Fruit fly (Drosophila melanogaster): ENCODE data around the gene hng3.

The hng3 gene

dm6 chr3L:738523-739356 lies 16.5 kb downstream of the hng3 start:
- TF ChIP-seq Hmr (GFP tag; optimal IDR thresholded peaks at IDR 0.05) (peak; percentile 83), CG31388 (GFP tag; optimal IDR thresholded peaks at IDR 0.05) (peak; percentile 87), CG11560 (tag; IDR thresholded peaks at IDR 0.05) (peak; percentile 61), NfI (GFP tag; optimal IDR thresholded peaks at IDR 0.05) (peak; percentile 82), otp (GFP tag; IDR thresholded peaks at IDR 0.05) (peak; percentile 90), ro (GFP tag; IDR thresholded peaks at IDR 0.05) (peak; percentile 85), ab (GFP tag; optimal IDR thresholded peaks at IDR 0.05) (no peak), Max (GFP tag; optimal IDR thresholded peaks at IDR 0.05) (peak; percentile 81), CG3838 (GFP tag; optimal IDR thresholded peaks at IDR 0.05) (peak; percentile 50), CG5245 (GFP tag; optimal IDR thresholded peaks at IDR 0.05) (peak; percentile 92), Ssrp (tag; optimal IDR thresholded peaks at IDR 0.05) (peak; percentile 92), CG10366 (GFP tag; IDR thresholded peaks at IDR 0.05) (peak; percentile 90), CG32767 (GFP tag; IDR thresholded peaks at IDR 0.05) (peak; percentile 88), Drgx (GFP tag; IDR thresholded peaks at IDR 0.05) (peak; percentile 94), CG4282 (GFP tag; optimal IDR thresholded peaks at IDR 0.05) (no peak), Dp (GFP tag; optimal IDR thresholded peaks at IDR 0.05) (no peak), pros (GFP tag; optimal IDR thresholded peaks at IDR 0.05) (no peak), mam (GFP tag; optimal IDR thresholded peaks at IDR 0.05) (peak; percentile 42), CG4328 (GFP tag; optimal IDR thresholded peaks at IDR 0.05) (peak; percentile 82), rib (GFP tag; IDR thresholded peaks at IDR 0.05) (peak; percentile 78; the same call in 1 of the 2 replicates), az2 (GFP tag; optimal IDR thresholded peaks at IDR 0.05) (peak; percentile 93), exex (tag; optimal IDR thresholded peaks at IDR 0.05) (peak; percentile 56), CG6175 (GFP tag; IDR thresholded peaks at IDR 0.05) (peak; percentile 75; the same call in 1 of the 3 replicates), gce (GFP tag; IDR thresholded peaks at IDR 0.05) (peak; percentile 90), stc (GFP tag; IDR thresholded peaks at IDR 0.05) (peak; percentile 92), Dip2 (GFP tag; IDR thresholded peaks at IDR 0.05) (no peak), CG16779 (GFP tag; IDR thresholded peaks at IDR 0.05) (no peak), CG10654 (GFP tag; optimal IDR thresholded peaks at IDR 0.05) (peak; percentile 89), oc (tag; optimal IDR thresholded peaks at IDR 0.05) (peak; percentile 91), Dip3 (GFP tag; optimal IDR thresholded peaks at IDR 0.05) (peak; percentile 34), hkb (optimal IDR thresholded peaks at IDR 0.05) (no peak), hkb (GFP tag; IDR thresholded peaks at IDR 0.05) (peak; percentile 94), Usf (GFP tag; optimal IDR thresholded peaks at IDR 0.05) (peak; percentile 53), Kr (GFP tag; optimal IDR thresholded peaks at IDR 0.05) (peak; percentile 42), HLH54F (GFP tag; optimal IDR thresholded peaks at IDR 0.05) (peak; percentile 45), E2f2 (GFP tag; IDR thresholded peaks at IDR 0.05) (peak; percentile 75), nmo (GFP tag; optimal IDR thresholded peaks at IDR 0.05) (peak; percentile 95), Opbp (GFP tag; IDR thresholded peaks at IDR 0.05; ENCODE audit: partially characterized antibody) (no peak), inv (GFP tag; IDR thresholded peaks at IDR 0.05; ENCODE audit: partially characterized antibody) (no peak), ci (GFP tag; IDR thresholded peaks at IDR 0.05) (peak; percentile 95), chinmo (GFP tag; IDR thresholded peaks at IDR 0.05; ENCODE audit: partially characterized antibody) (no peak), CG12219 (GFP tag; optimal IDR thresholded peaks at IDR 0.05) (peak; percentile 79), Adf1 (GFP tag; IDR thresholded peaks at IDR 0.05) (peak; percentile 59), crol (GFP tag; IDR thresholded peaks at IDR 0.05) (peak; percentile 31; the same call in 1 of the 2 replicates), CG10543 (GFP tag; optimal IDR thresholded peaks at IDR 0.05) (peak; percentile 61), lab (GFP tag; optimal IDR thresholded peaks at IDR 0.05) (peak; percentile 95), CG13287 (GFP tag; IDR thresholded peaks at IDR 0.05; ENCODE audit: partially characterized antibody) (no peak), slou (GFP tag; optimal IDR thresholded peaks at IDR 0.05) (peak; percentile 63), CG10267 (tag; optimal IDR thresholded peaks at IDR 0.05) (peak; percentile 89)

Measured in whole organism, embryonic.